Worm (Caenorhabditis elegans): ENCODE measurements around the gene mua-3.

- TF ChIP-seq flt-1 (GFP tag; IDR thresholded peaks at IDR 0.05) (no peak), tab-1 (GFP tag; IDR thresholded peaks at IDR 0.05) (no peak), cog-1 (tag; optimal IDR thresholded peaks at IDR 0.05) (no peak), ztf-29 (GFP tag; IDR thresholded peaks at IDR 0.05) (no peak), med-1 (GFP tag; optimal IDR thresholded peaks at IDR 0.05; ENCODE audit: insufficient read depth) (no peak), klf-2 (GFP tag; conservative IDR thresholded peaks at IDR 0.05) (no peak), ztf-23 (GFP tag; IDR thresholded peaks at IDR 0.05) (no peak), T22C8.4 (GFP tag; IDR thresholded peaks at IDR 0.05) (no peak), ref-1 (GFP tag; conservative IDR thresholded peaks at IDR 0.05) (no peak)
Measured at ce11 chrIII:10195911-10196310, 35.4 kb downstream of the mua-3 start.

Measured in whole organism, midembryonic.